Fruit fly (Drosophila melanogaster) whole organism, embryonic: ENCODE data around the gene nod.
A peak's percentile ranks its signal among the peaks of the same experiment; 100 is the strongest.

Experiments
- Atf6 ChIP-seq: fragments of 200-800 bp; sonication (Bioruptor generic); IDR thresholded peaks from 2 replicates; pipeline ENCODE4 v1.3.6; 2022; ENCODE audit warnings: missing biosample characterization, missing genetic modification characterization
- CG10565 ChIP-seq: fragments of 200-800 bp; sonication (Bioruptor generic); optimal IDR thresholded peaks from 3 replicates; lab custom pipeline; 2016; ENCODE audit warnings: missing biosample characterization, mild to moderate bottlenecking, missing genetic modification characterization
- CG10959 ChIP-seq: fragments of 200-800 bp; sonication (Bioruptor generic); IDR thresholded peaks from 2 replicates; pipeline ENCODE4 v1.3.6; 2022; ENCODE audit warnings: missing biosample characterization, missing genetic modification characterization
- CG11085 ChIP-seq: fragments of 200-800 bp; sonication (Bioruptor generic); IDR thresholded peaks from 2 replicates; pipeline ENCODE4 v1.3.6; 2022; ENCODE audit warnings: missing biosample characterization, missing genetic modification characterization
- CG11695 ChIP-seq: fragments of 200-800 bp; sonication (Bioruptor generic); IDR thresholded peaks from 3 replicates; pipeline ENCODE4 v1.3.6; 2022; ENCODE audit warnings: missing biosample characterization, missing genetic modification characterization
- CG12219 ChIP-seq: fragments of 200-800 bp; sonication (Bioruptor generic); optimal IDR thresholded peaks from 3 replicates; lab custom pipeline; 2018; ENCODE audit warnings: missing biosample characterization, mild to moderate bottlenecking, missing genetic modification characterization
- CG13123 ChIP-seq: fragments of 200-800 bp; sonication (Bioruptor generic); optimal IDR thresholded peaks from 2 replicates; lab custom pipeline; 2016; ENCODE audit warnings: missing biosample characterization, missing genetic modification characterization
- CG13287 ChIP-seq: fragments of 200-800 bp; sonication (Bioruptor generic); IDR thresholded peaks from 2 replicates; pipeline ENCODE4 v1.3.6; 2022; ENCODE audit warnings: missing biosample characterization, missing genetic modification characterization; ENCODE audit not compliant: partially characterized antibody
- CG15011 ChIP-seq: fragments of 200-800 bp; sonication (Bioruptor generic); optimal IDR thresholded peaks from 3 replicates; lab custom pipeline; 2018; ENCODE audit warnings: missing biosample characterization, mild to moderate bottlenecking, missing genetic modification characterization
- CG15073 ChIP-seq: fragments of 200-800 bp; sonication (Bioruptor generic); optimal IDR thresholded peaks from 2 replicates; lab custom pipeline; 2016; ENCODE audit warnings: missing biosample characterization, missing genetic modification characterization
- CG16813 ChIP-seq: fragments of 200-800 bp; sonication (Bioruptor generic); IDR thresholded peaks from 3 replicates; pipeline ENCODE4 v1.3.6; 2022; ENCODE audit warnings: missing biosample characterization, missing genetic modification characterization; ENCODE audit not compliant: partially characterized antibody
- CG32532 ChIP-seq: fragments of 200-800 bp; sonication (Bioruptor generic); IDR thresholded peaks from 2 replicates; pipeline ENCODE4 v1.3.6; 2022; ENCODE audit warnings: missing biosample characterization, missing genetic modification characterization
- CG32772 ChIP-seq: fragments of 200-800 bp; sonication (Bioruptor generic); IDR thresholded peaks from 2 replicates; pipeline ENCODE4 v1.3.6; 2022; ENCODE audit warnings: missing biosample characterization, missing genetic modification characterization
- CG3847 ChIP-seq: fragments of 200-800 bp; sonication (Bioruptor generic); IDR thresholded peaks from 2 replicates; pipeline ENCODE4 v1.3.6; 2022; ENCODE audit warnings: missing biosample characterization, missing genetic modification characterization
- CG42726 ChIP-seq: fragments of 200-800 bp; sonication (Bioruptor generic); IDR thresholded peaks from 2 replicates; pipeline ENCODE4 v1.3.6; 2022; ENCODE audit warnings: missing biosample characterization, missing genetic modification characterization; ENCODE audit not compliant: partially characterized antibody
- CG4730 ChIP-seq: fragments of 200-800 bp; sonication (Bioruptor generic); IDR thresholded peaks from 2 replicates; pipeline ENCODE4 v1.3.6; 2022; ENCODE audit warnings: missing biosample characterization, missing genetic modification characterization
- CG6791 ChIP-seq: fragments of 200-800 bp; sonication (Bioruptor generic); IDR thresholded peaks from 3 replicates; pipeline ENCODE4 v1.3.6; 2022; ENCODE audit warnings: missing biosample characterization, missing genetic modification characterization; ENCODE audit not compliant: partially characterized antibody
- CG8281 ChIP-seq: fragments of 200-800 bp; sonication (Bioruptor generic); optimal IDR thresholded peaks from 2 replicates; lab custom pipeline; 2018; ENCODE audit warnings: missing biosample characterization, mild to moderate bottlenecking, missing genetic modification characterization, moderate library complexity
- Dref ChIP-seq: fragments of 200-800 bp; sonication (Bioruptor generic); IDR thresholded peaks from 2 replicates; pipeline ENCODE4 v1.3.6; 2022; ENCODE audit warnings: missing biosample characterization, missing genetic modification characterization
- E2f2 ChIP-seq: fragments of 200-800 bp; sonication (Bioruptor generic); IDR thresholded peaks from 2 replicates; pipeline ENCODE4 v1.3.6; 2022; ENCODE audit warnings: missing biosample characterization, missing genetic modification characterization
- Gug ChIP-seq: fragments of 200-800 bp; sonication (Bioruptor generic); IDR thresholded peaks from 4 replicates; pipeline ENCODE4 v1.3.6; 2022; ENCODE audit warnings: missing biosample characterization, missing genetic modification characterization
- H2.0 ChIP-seq: fragments of 200-800 bp; sonication (Bioruptor generic); IDR thresholded peaks from 2 replicates; pipeline ENCODE4 v1.3.6; 2022; ENCODE audit warnings: missing biosample characterization, missing genetic modification characterization
- Hr51 ChIP-seq, 2 experiments: fragments of 200-800 bp; sonication (Bioruptor generic); optimal IDR thresholded peaks; 2 replicates in 1 of 2; 3 replicates in 1 of 2; lab custom pipeline; 2016 to 2018; ENCODE audit warnings: missing biosample characterization in 2 of 2, missing genetic modification characterization in 2 of 2, mild to moderate bottlenecking in 1 of 2, moderate library complexity in 1 of 2
- Jarid2 ChIP-seq: fragments of 200-800 bp; sonication (Bioruptor generic); optimal IDR thresholded peaks from 3 replicates; lab custom pipeline; 2017; ENCODE audit warnings: mild to moderate bottlenecking, missing biosample characterization, missing genetic modification reagents, missing genetic modification characterization
- MBD-R2 ChIP-seq: fragments of 200-800 bp; sonication (Bioruptor generic); IDR thresholded peaks from 2 replicates; pipeline ENCODE4 v1.3.6; 2022; ENCODE audit warnings: missing biosample characterization, missing genetic modification characterization
- Med ChIP-seq: fragments of 200-800 bp; sonication (Bioruptor generic); peaks from one replicate; lab custom pipeline; 2016; ENCODE audit warnings: missing biosample characterization, missing genetic modification characterization, mild to moderate bottlenecking, inconsistent platforms, moderate library complexity
- Myb ChIP-seq: fragments of 200-800 bp; sonication (Bioruptor generic); optimal IDR thresholded peaks from 2 replicates; lab custom pipeline; 2016; ENCODE audit warnings: missing biosample characterization, missing genetic modification characterization
- PHDP ChIP-seq: fragments of 200-800 bp; sonication (Bioruptor generic); optimal IDR thresholded peaks from 3 replicates; lab custom pipeline; 2018; ENCODE audit warnings: missing biosample characterization, mild to moderate bottlenecking, missing genetic modification characterization, moderate library complexity
- Rfx ChIP-seq: fragments of 200-800 bp; sonication (Bioruptor generic); IDR thresholded peaks from 2 replicates; pipeline ENCODE4 v1.3.6; 2022; ENCODE audit warnings: missing biosample characterization, missing genetic modification characterization
- Scr ChIP-seq: fragments of 200-800 bp; sonication (Bioruptor generic); IDR thresholded peaks from 2 replicates; pipeline ENCODE4 v1.3.6; 2022; ENCODE audit warnings: missing biosample characterization, missing genetic modification characterization; ENCODE audit not compliant: partially characterized antibody
- amos ChIP-seq: fragments of 200-800 bp; sonication (Bioruptor generic); IDR thresholded peaks from 2 replicates; pipeline ENCODE4 v1.3.6; 2022; ENCODE audit warnings: missing biosample characterization, missing genetic modification characterization; ENCODE audit not compliant: partially characterized antibody
- btn ChIP-seq: fragments of 200-800 bp; sonication (Bioruptor generic); optimal IDR thresholded peaks from 2 replicates; lab custom pipeline; 2016; ENCODE audit warnings: missing biosample characterization, missing genetic modification characterization
- ci ChIP-seq: fragments of 200-800 bp; sonication (Bioruptor generic); IDR thresholded peaks from 3 replicates; pipeline ENCODE4 v1.3.6; 2022; ENCODE audit warnings: missing biosample characterization, missing genetic modification characterization
- fd64A ChIP-seq: fragments of 200-800 bp; sonication (Bioruptor generic); optimal IDR thresholded peaks from 3 replicates; lab custom pipeline; 2018; ENCODE audit warnings: missing biosample characterization, mild to moderate bottlenecking, missing genetic modification characterization
- gfzf ChIP-seq: fragments of 200-800 bp; sonication (Bioruptor generic); optimal IDR thresholded peaks from 2 replicates; lab custom pipeline; 2016; ENCODE audit warnings: missing biosample characterization, mild to moderate bottlenecking, missing genetic modification characterization, moderate library complexity
- grn ChIP-seq: fragments of 200-800 bp; sonication (Bioruptor generic); optimal IDR thresholded peaks from 3 replicates; lab custom pipeline; 2017; ENCODE audit warnings: missing biosample characterization, missing genetic modification characterization
- ham ChIP-seq: fragments of 200-800 bp; sonication (Bioruptor generic); IDR thresholded peaks from 2 replicates; pipeline ENCODE4 v1.3.6; 2022; ENCODE audit warnings: missing biosample characterization, missing genetic modification characterization
- kay ChIP-seq: fragments of 200-800 bp; sonication (Bioruptor generic); optimal IDR thresholded peaks from 2 replicates; lab custom pipeline; 2016; ENCODE audit warnings: missing biosample characterization, missing genetic modification characterization
- ken ChIP-seq: fragments of 200-800 bp; sonication (Bioruptor generic); IDR thresholded peaks from 3 replicates; pipeline ENCODE4 v1.3.6; 2022; ENCODE audit warnings: missing biosample characterization, missing genetic modification characterization
- nom ChIP-seq: fragments of 200-800 bp; sonication (Bioruptor generic); optimal IDR thresholded peaks from 2 replicates; lab custom pipeline; 2017; ENCODE audit warnings: missing biosample characterization, missing genetic modification characterization, mild to moderate bottlenecking, moderate library complexity, missing genetic modification reagents
- pros ChIP-seq: fragments of 200-800 bp; sonication (Bioruptor generic); optimal IDR thresholded peaks from 3 replicates; lab custom pipeline; 2019; ENCODE audit warnings: missing biosample characterization, mild to moderate bottlenecking, missing genetic modification characterization, moderate library complexity
- row ChIP-seq: fragments of 200-800 bp; sonication (Bioruptor generic); IDR thresholded peaks from 3 replicates; pipeline ENCODE4 v1.3.6; 2022; ENCODE audit warnings: missing biosample characterization, missing genetic modification characterization
- sc ChIP-seq, 3 experiments: fragments of >200 bp in 2 of 3; fragments of 200-800 bp in 1 of 3; sonication (Bioruptor generic) in 1 of 3; optimal IDR thresholded peaks; 2 replicates in 2 of 3; 3 replicates in 1 of 3; lab custom pipeline; 2017; ENCODE audit warnings: mild to moderate bottlenecking in 1 of 3, missing biosample characterization in 1 of 3, missing genetic modification characterization in 1 of 3, missing genetic modification reagents in 1 of 3
- sob ChIP-seq: fragments of 200-800 bp; sonication (Bioruptor generic); IDR thresholded peaks from 2 replicates; pipeline ENCODE4 v1.3.6; 2022; ENCODE audit warnings: missing biosample characterization, missing genetic modification characterization
- tap ChIP-seq: fragments of 200-800 bp; optimal IDR thresholded peaks from 3 replicates; lab custom pipeline; 2019; ENCODE audit warnings: missing biosample characterization, mild to moderate bottlenecking, missing genetic modification characterization, moderate library complexity
- vvl ChIP-seq: fragments of 200-800 bp; sonication (Bioruptor generic); IDR thresholded peaks from 2 replicates; pipeline ENCODE4 v1.3.6; 2022; ENCODE audit warnings: missing biosample characterization, missing genetic modification characterization
- zfh1 ChIP-seq: fragments of 200-800 bp; sonication (Bioruptor generic); IDR thresholded peaks from 3 replicates; pipeline ENCODE4 v1.3.6; 2022; ENCODE audit warnings: missing biosample characterization, missing genetic modification characterization

The nod gene

DNA sequence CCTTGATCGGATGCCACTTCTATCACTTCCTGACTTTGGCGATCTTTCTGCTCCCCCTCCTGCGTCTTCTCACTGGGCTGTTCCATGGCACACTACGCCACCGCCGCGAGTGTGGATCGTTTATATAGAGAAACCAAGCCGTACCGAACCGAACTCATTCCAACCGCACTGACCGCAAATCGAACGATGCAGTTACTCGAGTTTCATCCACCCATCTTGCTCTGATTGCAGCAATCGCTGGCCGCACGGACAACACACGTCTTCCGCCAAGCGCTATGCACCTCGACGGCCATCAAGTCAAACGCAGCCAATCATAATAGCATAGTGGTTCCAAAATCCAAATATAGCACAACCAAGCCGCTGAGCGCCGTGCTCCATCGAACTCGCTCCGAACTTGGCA is 3.5 kb downstream of the nod start, which contains the start of gene pkm:
Gene pkm, minus strand, starts transcription at position 101 of the 400 bp plus-strand sequence.
- no peak for TF ChIP-seq Atf6 (GFP tag; lab: Robert Waterston, UW)
- no peak for TF ChIP-seq CG12219
- TF ChIP-seq CG8281 (tag; lab: Kevin White, UChicago) = no peak
- peak; percentile 32 for TF ChIP-seq Med (GFP tag; lab: Kevin White, UChicago)
- no peak for TF ChIP-seq CG15011

DNA sequence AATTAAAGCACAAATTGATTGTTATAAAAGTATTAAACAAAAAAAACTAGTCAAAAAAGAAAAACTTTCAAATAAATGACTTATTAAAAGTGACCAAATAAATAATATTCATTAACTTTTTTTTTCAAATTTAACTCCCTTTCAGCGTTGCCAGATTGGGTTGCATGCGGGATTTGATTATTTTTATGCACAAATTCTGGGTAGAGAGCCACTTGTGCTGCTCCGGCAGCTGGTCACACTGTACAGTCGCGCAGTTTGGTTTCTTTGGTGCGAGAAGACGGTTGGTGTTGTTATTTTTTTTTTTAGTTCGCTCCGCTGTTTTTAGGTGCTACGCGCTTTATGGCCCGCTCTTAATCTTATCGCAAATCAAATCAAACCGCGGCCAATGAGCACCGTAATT is 19.0 kb downstream of the nod start, which contains the start of gene rho-4:
Gene rho-4, plus strand, starts transcription at position 250 of the 400 bp plus-strand sequence.
- TF ChIP-seq grn (peak; percentile 39), Scr (GFP tag; lab: Robert Waterston, UW) (0 out of 2 replicates have a peak, but pooled peaks have one; percentile 28), CG13287 (GFP tag; lab: Robert Waterston, UW) (peak; percentile 47; the same call in 1 of the 2 replicates), Myb (GFP tag; lab: Kevin White, UChicago) (peak; percentile 16), vvl (GFP tag; lab: Robert Waterston, UW) (peak; percentile 20; the same call in 1 of the 2 replicates), CG3847 (GFP tag; lab: Robert Waterston, UW) (peak; percentile 73), Jarid2 (GFP tag; lab: Kevin White, UChicago) (peak; percentile 44), CG32532 (GFP tag; lab: Robert Waterston, UW) (peak; percentile 26; the same call in 1 of the 2 replicates), CG11085 (GFP tag; lab: Robert Waterston, UW) (peak; percentile 36; the same call in 1 of the 2 replicates), CG32772 (GFP tag; lab: Robert Waterston, UW) (0 out of 2 replicates have a peak, but pooled peaks have one; percentile 29), gfzf (peak; percentile 53), CG42726 (0 out of 2 replicates have a peak, but pooled peaks have one; percentile 28), CG6791 (GFP tag; lab: Robert Waterston, UW) (0 out of 3 replicates have a peak, but pooled peaks have one; percentile 10), Dref (GFP tag; lab: Robert Waterston, UW) (peak; percentile 45), amos (peak; percentile 45; the same call in 1 of the 2 replicates), CG16813 (0 out of 3 replicates have a peak, but pooled peaks have one; percentile 12), E2f2 (GFP tag; lab: Robert Waterston, UW) (peak; percentile 82), row (GFP tag; lab: Robert Waterston, UW) (peak; percentile 38; the same call in 2 of the 3 replicates), Rfx (GFP tag; lab: Robert Waterston, UW) (peak; percentile 26; the same call in 1 of the 2 replicates), ken (GFP tag; lab: Robert Waterston, UW) (0 out of 3 replicates have a peak, but pooled peaks have one; percentile 20), sob (GFP tag; lab: Robert Waterston, UW) (0 out of 2 replicates have a peak, but pooled peaks have one; percentile 23), Gug (GFP tag; lab: Robert Waterston, UW) (0 out of 4 replicates have a peak, but pooled peaks have one; percentile 2), ci (GFP tag; lab: Robert Waterston, UW) (peak; percentile 39; the same call in 1 of the 3 replicates), MBD-R2 (GFP tag; lab: Robert Waterston, UW) (peak; percentile 42), zfh1 (0 out of 3 replicates have a peak, but pooled peaks have one; percentile 6)

DNA sequence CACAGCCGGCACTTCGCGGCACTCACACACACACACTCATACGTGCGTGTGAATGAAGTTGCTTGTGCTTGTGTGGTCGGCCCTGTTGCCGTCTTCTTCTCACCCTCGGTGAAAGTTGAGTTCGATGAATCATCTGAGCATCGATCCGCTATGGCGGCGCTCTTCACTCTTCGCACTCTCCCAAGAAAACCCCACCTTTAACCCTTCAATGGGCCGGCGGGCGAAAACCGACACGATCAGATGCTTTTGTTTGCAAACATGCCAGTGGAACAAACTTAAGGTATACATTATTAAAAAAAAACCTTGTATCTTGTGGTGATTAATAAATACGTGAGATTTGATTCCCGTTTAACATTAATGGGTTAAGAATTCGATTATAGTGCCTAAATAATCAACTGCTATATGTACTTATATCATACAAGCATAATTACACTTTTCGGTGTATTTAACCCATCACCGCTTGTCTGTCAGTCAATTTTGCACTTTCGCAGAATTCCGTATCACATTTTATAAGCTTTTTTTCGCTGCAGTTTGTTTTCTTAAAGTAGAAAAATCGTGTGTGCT is 20.3 kb downstream of the nod start:
- no peak for TF ChIP-seq CG15073
- no peak for TF ChIP-seq btn (GFP tag; lab: Kevin White, UChicago)
- TF ChIP-seq sc (optimal IDR thresholded peaks at IDR 0.05; lab: Kevin White, UChicago) = no peak
- no peak for TF ChIP-seq sc (GFP tag; optimal IDR thresholded peaks at IDR 0.05; lab: Kevin White, UChicago)
- no peak for TF ChIP-seq nom (GFP tag; lab: Kevin White, UChicago)
- TF ChIP-seq CG4730 (GFP tag; lab: Robert Waterston, UW) = no peak
- no peak for TF ChIP-seq CG10565 (GFP tag; lab: Kevin White, UChicago)
- no peak for TF ChIP-seq PHDP (tag; lab: Kevin White, UChicago)
- 0 out of 3 replicates have a peak, but pooled peaks have one; percentile 22 for TF ChIP-seq CG11695 (GFP tag; lab: Robert Waterston, UW)
- TF ChIP-seq CG10959 = peak; percentile 64
- TF ChIP-seq tap = no peak
- TF ChIP-seq CG15011 = no peak
- TF ChIP-seq kay (GFP tag; lab: Kevin White, UChicago) = peak; percentile 77
- TF ChIP-seq CG13123 = no peak
- TF ChIP-seq pros (GFP tag; lab: Kevin White, UChicago) = peak; percentile 74
- no peak for TF ChIP-seq Hr51 (GFP tag; optimal IDR thresholded peaks at IDR 0.05; lab: Kevin White, UChicago)
- no peak for TF ChIP-seq ham (GFP tag; lab: Robert Waterston, UW)
- TF ChIP-seq fd64A = no peak
- TF ChIP-seq H2.0 (GFP tag; lab: Robert Waterston, UW) = no peak
